Worm (Caenorhabditis elegans): ENCODE data around the gene srbc-37.

The srbc-37 gene

ce11 chrV:683858-684257 is 18.5 kb upstream of the srbc-37 start, which contains the start of gene F31F4.1:
F31F4.1 (plus strand) TSS chrV:684060.
- TF ChIP-seq him-1 (tag; optimal IDR thresholded peaks at IDR 0.05) (no peak), dao-5 (tag; optimal IDR thresholded peaks at IDR 0.05) (no peak), W03F9.2 (tag; optimal IDR thresholded peaks at IDR 0.05) (no peak)

- no peak for TF ChIP-seq W03F9.2 (tag; optimal IDR thresholded peaks at IDR 0.05)
- TF ChIP-seq dao-5 (tag; optimal IDR thresholded peaks at IDR 0.05): no peak
Measured at ce11 chrV:687384-687783, 15.0 kb upstream of the srbc-37 start, which contains the start of gene H25P19.1. H25P19.1 (plus strand) TSS chrV:687684.

- TF ChIP-seq him-1 (tag; optimal IDR thresholded peaks at IDR 0.05): no peak
- TF ChIP-seq W03F9.2 (tag; optimal IDR thresholded peaks at IDR 0.05): no peak
- no peak for TF ChIP-seq dao-5 (tag; optimal IDR thresholded peaks at IDR 0.05)
Measured at ce11 chrV:689538-689937, 12.8 kb upstream of the srbc-37 start.

- TF ChIP-seq him-1 (tag; optimal IDR thresholded peaks at IDR 0.05): no peak
- no peak for TF ChIP-seq W03F9.2 (tag; optimal IDR thresholded peaks at IDR 0.05)
- no peak for TF ChIP-seq dao-5 (tag; optimal IDR thresholded peaks at IDR 0.05)
Measured at ce11 chrV:692720-693422, 9.5 kb upstream of the srbc-37 start, which contains the start of gene srx-4. srx-4 (minus strand) TSS chrV:692770.

- TF ChIP-seq dao-5 (tag; optimal IDR thresholded peaks at IDR 0.05) (no peak), W03F9.2 (tag; optimal IDR thresholded peaks at IDR 0.05) (no peak), him-1 (tag; optimal IDR thresholded peaks at IDR 0.05) (no peak)
Measured at ce11 chrV:694625-695024, 7.7 kb upstream of the srbc-37 start, which contains the start of gene srj-53. srj-53 (minus strand) TSS chrV:694725.

- TF ChIP-seq W03F9.2 (tag; optimal IDR thresholded peaks at IDR 0.05) (no peak), him-1 (tag; optimal IDR thresholded peaks at IDR 0.05) (no peak), dao-5 (tag; optimal IDR thresholded peaks at IDR 0.05) (no peak)
Measured at ce11 chrV:695914-696313, 6.4 kb upstream of the srbc-37 start, which contains the start of gene srj-52. srj-52 (minus strand) TSS chrV:696014.

- TF ChIP-seq him-1 (tag; optimal IDR thresholded peaks at IDR 0.05): no peak
- no peak for TF ChIP-seq dao-5 (tag; optimal IDR thresholded peaks at IDR 0.05)
- no peak for TF ChIP-seq W03F9.2 (tag; optimal IDR thresholded peaks at IDR 0.05)
Measured at ce11 chrV:699051-699450, 3.3 kb upstream of the srbc-37 start.

ce11 chrV:699489-700129 is 2.8 kb upstream of the srbc-37 start, which contains the start of the genes ugt-29 and srx-5:
ugt-29 (minus strand) TSS chrV:699589.
srx-5 (plus strand) TSS chrV:700079.
- TF ChIP-seq him-1 (tag; optimal IDR thresholded peaks at IDR 0.05) (no peak), dao-5 (tag; optimal IDR thresholded peaks at IDR 0.05) (no peak), W03F9.2 (tag; optimal IDR thresholded peaks at IDR 0.05) (no peak)

ce11 chrV:706918-707317 is 4.6 kb downstream of the srbc-37 start, which contains the start of gene srbc-38:
srbc-38 (plus strand) TSS chrV:707218.
- TF ChIP-seq W03F9.2 (tag; optimal IDR thresholded peaks at IDR 0.05): no peak
- no peak for TF ChIP-seq him-1 (tag; optimal IDR thresholded peaks at IDR 0.05)
- no peak for TF ChIP-seq dao-5 (tag; optimal IDR thresholded peaks at IDR 0.05)

- TF ChIP-seq W03F9.2 (tag; optimal IDR thresholded peaks at IDR 0.05): no peak
- TF ChIP-seq him-1 (tag; optimal IDR thresholded peaks at IDR 0.05): no peak
- no peak for TF ChIP-seq dao-5 (tag; optimal IDR thresholded peaks at IDR 0.05)
Measured at ce11 chrV:708808-709207, 6.4 kb downstream of the srbc-37 start, which contains the start of gene srbc-39. srbc-39 (plus strand) TSS chrV:709108.

- TF ChIP-seq dao-5 (tag; optimal IDR thresholded peaks at IDR 0.05) (no peak), him-1 (tag; optimal IDR thresholded peaks at IDR 0.05) (no peak), W03F9.2 (tag; optimal IDR thresholded peaks at IDR 0.05) (no peak)
Measured at ce11 chrV:712882-713281, 10.5 kb downstream of the srbc-37 start, which contains the start of gene cyp-33C11. cyp-33C11 (minus strand) TSS chrV:712982.

ce11 chrV:719731-720130 is 17.4 kb downstream of the srbc-37 start, which contains the start of gene srbc-40:
srbc-40 (minus strand) TSS chrV:719831.
- TF ChIP-seq dao-5 (tag; optimal IDR thresholded peaks at IDR 0.05) (no peak), him-1 (tag; optimal IDR thresholded peaks at IDR 0.05) (no peak), W03F9.2 (tag; optimal IDR thresholded peaks at IDR 0.05) (no peak)

- TF ChIP-seq dao-5 (tag; optimal IDR thresholded peaks at IDR 0.05) (no peak), him-1 (tag; optimal IDR thresholded peaks at IDR 0.05) (no peak), W03F9.2 (tag; optimal IDR thresholded peaks at IDR 0.05) (no peak)
Measured at ce11 chrV:722889-723288, 20.5 kb downstream of the srbc-37 start.

ce11 chrV:723895-724352 is 21.6 kb downstream of the srbc-37 start, which contains the start of gene fbxb-72:
fbxb-72 (minus strand) TSS chrV:723952.
- TF ChIP-seq dao-5 (tag; optimal IDR thresholded peaks at IDR 0.05) (no peak), him-1 (tag; optimal IDR thresholded peaks at IDR 0.05) (no peak), W03F9.2 (tag; optimal IDR thresholded peaks at IDR 0.05) (no peak)

Measured in whole organism, L4/young adult.